Worm (Caenorhabditis elegans) whole organism, L2 larva: ENCODE measurements around the gene F37H8.5.

Source experiments
- F13H6.1 ChIP-seq: sonication (generic microtip); optimal IDR thresholded peaks from 2 replicates; lab custom pipeline; 2016; ENCODE audit warnings: missing genetic modification characterization, missing compliant biosample characterization
- Y55F3AM.14 ChIP-seq: fragments of 200-800 bp; sonication (Bioruptor generic); optimal IDR thresholded peaks from 2 replicates; lab custom pipeline; 2018; ENCODE audit warnings: mild to moderate bottlenecking, missing genetic modification characterization, missing compliant biosample characterization
- elt-3 ChIP-seq: sonication (generic microtip); optimal IDR thresholded peaks from 2 replicates; lab custom pipeline; 2017; ENCODE audit warnings: missing biosample characterization, missing genetic modification characterization
- snpc-4 ChIP-seq: fragments of 150-350 bp; optimal IDR thresholded peaks from 2 replicates; lab custom pipeline; 2014; ENCODE audit warnings: missing biosample characterization, missing genetic modification characterization
- unc-62 ChIP-seq: fragments of 150-350 bp; optimal IDR thresholded peaks from 2 replicates; lab custom pipeline; 2014; ENCODE audit warnings: missing biosample characterization, missing genetic modification reagents, missing genetic modification characterization

ce11 chrII:11193523-11193922 lies 5.5 kb downstream of the F37H8.5 start:
- no peak for TF ChIP-seq snpc-4
- no peak for TF ChIP-seq F13H6.1 (tag; lab: Kevin White, UChicago)
- TF ChIP-seq unc-62 = no peak
- TF ChIP-seq Y55F3AM.14 (GFP tag; lab: Kevin White, UChicago) = no peak
- TF ChIP-seq elt-3 (tag; lab: Kevin White, UChicago) = no peak
